Worm (Caenorhabditis elegans) whole organism, L1 larva: ENCODE data around the gene T28A8.4.
A peak's percentile ranks its signal among the peaks of the same experiment; 100 is the strongest.

Experiments used
- ama-1 ChIP-seq: fragments of 150-350 bp; optimal IDR thresholded peaks from 2 replicates; lab custom pipeline; 2014
- blmp-1 ChIP-seq: fragments of 150-350 bp; optimal IDR thresholded peaks from 2 replicates; lab custom pipeline; 2014; ENCODE audit warnings: missing biosample characterization, missing genetic modification characterization
- ceh-63 ChIP-seq: fragments of 200-800 bp; sonication (Bioruptor generic); optimal IDR thresholded peaks from 2 replicates; lab custom pipeline; 2018; ENCODE audit warnings: mild to moderate bottlenecking, missing genetic modification characterization, missing compliant biosample characterization
- ceh-82 ChIP-seq, 3 experiments: fragments of 150-350 bp in 1 of 3; sonication (generic microtip) in 2 of 3; optimal IDR thresholded peaks; 2 replicates each; lab custom pipeline; 2014 to 2017; ENCODE audit warnings: missing biosample characterization in 3 of 3, missing genetic modification characterization in 3 of 3
- ceh-88 ChIP-seq: fragments of 200-800 bp; sonication (Bioruptor generic); IDR thresholded peaks from 2 replicates; pipeline ENCODE4 v1.3.6; 2022; ENCODE audit warnings: missing genetic modification characterization, missing compliant biosample characterization
- ceh-90 ChIP-seq: sonication (generic microtip); optimal IDR thresholded peaks from 2 replicates; lab custom pipeline; 2016; ENCODE audit warnings: missing genetic modification characterization, missing compliant biosample characterization
- dsc-1 ChIP-seq: sonication (generic microtip); optimal IDR thresholded peaks from 2 replicates; lab custom pipeline; 2016; ENCODE audit warnings: mild to moderate bottlenecking, missing genetic modification characterization, missing compliant biosample characterization
- efl-1 ChIP-seq, 4 experiments: fragments of 150-350 bp; optimal IDR thresholded peaks in 3 of 4; peaks in 1 of 4; 1 replicate in 1 of 4; 2 replicates in 3 of 4; lab custom pipeline; 2014; ENCODE audit warnings: missing biosample characterization in 2 of 4, missing genetic modification characterization in 2 of 4, missing genetic modification reagents in 2 of 4
- efl-3 ChIP-seq: fragments of 200-800 bp; sonication (Bioruptor generic); optimal IDR thresholded peaks from 2 replicates; lab custom pipeline; 2018; ENCODE audit warnings: mild to moderate bottlenecking, missing genetic modification characterization, missing compliant biosample characterization
- elt-3 ChIP-seq, 6 experiments: fragments of 150-350 bp in 1 of 6; sonication (generic microtip); optimal IDR thresholded peaks; 2 replicates each; lab custom pipeline; 2017 to 2018; ENCODE audit warnings: missing biosample characterization in 6 of 6, missing genetic modification characterization in 6 of 6, inconsistent platforms in 1 of 6
- ets-5 ChIP-seq: fragments of 200-800 bp; sonication (Bioruptor generic); IDR thresholded peaks from 2 replicates; pipeline ENCODE4 v1.3.6; 2022; ENCODE audit warnings: missing genetic modification characterization, missing compliant biosample characterization
- fkh-4 ChIP-seq: sonication (generic microtip); optimal IDR thresholded peaks from 2 replicates; lab custom pipeline; 2016; ENCODE audit warnings: missing compliant biosample characterization, missing genetic modification characterization, borderline replicate concordance
- fkh-8 ChIP-seq: sonication (generic microtip); optimal IDR thresholded peaks from 2 replicates; lab custom pipeline; 2016; ENCODE audit warnings: mild to moderate bottlenecking, missing genetic modification characterization, missing compliant biosample characterization
- grh-1 ChIP-seq: fragments of 200-800 bp; sonication (Bioruptor generic); IDR thresholded peaks from 2 replicates; pipeline ENCODE4 v1.3.6; 2022; ENCODE audit warnings: missing genetic modification reagents, missing genetic modification characterization, missing compliant biosample characterization
- hlh-4 ChIP-seq: sonication (generic microtip); optimal IDR thresholded peaks from 2 replicates; lab custom pipeline; 2016; ENCODE audit warnings: mild to moderate bottlenecking, missing genetic modification characterization, missing compliant biosample characterization
- irx-1 ChIP-seq: sonication (generic microtip); optimal IDR thresholded peaks from 2 replicates; lab custom pipeline; 2016; ENCODE audit warnings: missing genetic modification characterization, missing compliant biosample characterization
- lin-14 ChIP-seq: fragments of 200-800 bp; sonication (Bioruptor generic); optimal IDR thresholded peaks from 2 replicates; lab custom pipeline; 2018; ENCODE audit warnings: mild to moderate bottlenecking, missing genetic modification characterization, moderate library complexity, missing compliant biosample characterization
- lin-39 ChIP-seq: fragments of 150-350 bp; optimal IDR thresholded peaks from 2 replicates; lab custom pipeline; 2014; ENCODE audit warnings: missing biosample characterization, missing genetic modification reagents, missing genetic modification characterization
- lir-3 ChIP-seq: sonication (generic microtip); optimal IDR thresholded peaks from 2 replicates; lab custom pipeline; 2016; ENCODE audit warnings: mild to moderate bottlenecking, missing genetic modification characterization, moderate library complexity, missing compliant biosample characterization; ENCODE audit not compliant: poor library complexity
- lsy-2 ChIP-seq, 2 experiments: fragments of 150-350 bp; optimal IDR thresholded peaks; 2 replicates each; lab custom pipeline; 2014; ENCODE audit warnings: missing biosample characterization in 2 of 2, missing genetic modification characterization in 2 of 2
- mab-9 ChIP-seq: fragments of 200-800 bp; sonication (Bioruptor generic); IDR thresholded peaks from 2 replicates; pipeline ENCODE4 v1.3.6; 2022; ENCODE audit warnings: missing genetic modification reagents, missing genetic modification characterization, missing compliant biosample characterization
- mdl-1 ChIP-seq, 2 experiments: fragments of 150-350 bp; optimal IDR thresholded peaks; 2 replicates each; lab custom pipeline; 2014 to 2017; ENCODE audit warnings: missing biosample characterization in 2 of 2, missing genetic modification characterization in 2 of 2, inconsistent platforms in 1 of 2
- nhr-12 ChIP-seq: sonication (generic microtip); optimal IDR thresholded peaks from 2 replicates; lab custom pipeline; 2017; ENCODE audit warnings: missing biosample characterization, missing genetic modification characterization
- nhr-237 ChIP-seq: fragments of 150-350 bp; optimal IDR thresholded peaks from 2 replicates; lab custom pipeline; 2014; ENCODE audit warnings: missing biosample characterization, missing genetic modification characterization
- nhr-76 ChIP-seq: sonication (generic microtip); optimal IDR thresholded peaks from 2 replicates; lab custom pipeline; 2017; ENCODE audit warnings: missing biosample characterization, missing genetic modification characterization
- nhr-77 ChIP-seq: fragments of 150-350 bp; optimal IDR thresholded peaks from 2 replicates; lab custom pipeline; 2014; ENCODE audit warnings: missing biosample characterization, missing genetic modification characterization
- nhr-85 ChIP-seq: sonication (generic microtip); peaks from one replicate; lab custom pipeline; 2016; ENCODE audit warnings: missing genetic modification characterization, inconsistent platforms, missing compliant biosample characterization
- nhr-90 ChIP-seq: sonication (generic microtip); optimal IDR thresholded peaks from 2 replicates; lab custom pipeline; 2016; ENCODE audit warnings: mild to moderate bottlenecking, missing genetic modification characterization, missing compliant biosample characterization; ENCODE audit not compliant: poor library complexity
- rnt-1 ChIP-seq: sonication (generic microtip); optimal IDR thresholded peaks from 2 replicates; lab custom pipeline; 2016; ENCODE audit warnings: mild to moderate bottlenecking, missing genetic modification characterization, moderate library complexity, missing compliant biosample characterization
- skn-1 ChIP-seq: fragments of 150-350 bp; optimal IDR thresholded peaks from 2 replicates; lab custom pipeline; 2014; ENCODE audit warnings: missing biosample characterization, missing genetic modification characterization
- snu-23 ChIP-seq: sonication (generic microtip); optimal IDR thresholded peaks from 2 replicates; lab custom pipeline; 2016; ENCODE audit warnings: missing genetic modification characterization, missing compliant biosample characterization
- swsn-7 ChIP-seq: sonication (generic microtip); optimal IDR thresholded peaks from 2 replicates; lab custom pipeline; 2016; ENCODE audit warnings: missing genetic modification characterization, missing compliant biosample characterization
- tlp-1 ChIP-seq: fragments of 150-350 bp; optimal IDR thresholded peaks from 2 replicates; lab custom pipeline; 2014; ENCODE audit warnings: missing biosample characterization, missing genetic modification characterization
- unc-86 ChIP-seq: sonication (generic microtip); optimal IDR thresholded peaks from 2 replicates; lab custom pipeline; 2016; ENCODE audit warnings: missing genetic modification characterization, missing compliant biosample characterization
- unc-98 ChIP-seq: fragments of 200-800 bp; sonication (Bioruptor generic); IDR thresholded peaks from 2 replicates; pipeline ENCODE4 v1.3.6; 2022; ENCODE audit warnings: missing genetic modification characterization, missing compliant biosample characterization
- xbp-1 ChIP-seq: sonication (generic microtip); optimal IDR thresholded peaks from 2 replicates; lab custom pipeline; 2016; ENCODE audit warnings: missing genetic modification characterization, missing compliant biosample characterization
- zip-4 ChIP-seq: fragments of 200-800 bp; sonication (Bioruptor generic); optimal IDR thresholded peaks from 2 replicates; lab custom pipeline; 2018; ENCODE audit warnings: mild to moderate bottlenecking, missing genetic modification characterization, moderate library complexity, missing compliant biosample characterization

The T28A8.4 gene

DNA sequence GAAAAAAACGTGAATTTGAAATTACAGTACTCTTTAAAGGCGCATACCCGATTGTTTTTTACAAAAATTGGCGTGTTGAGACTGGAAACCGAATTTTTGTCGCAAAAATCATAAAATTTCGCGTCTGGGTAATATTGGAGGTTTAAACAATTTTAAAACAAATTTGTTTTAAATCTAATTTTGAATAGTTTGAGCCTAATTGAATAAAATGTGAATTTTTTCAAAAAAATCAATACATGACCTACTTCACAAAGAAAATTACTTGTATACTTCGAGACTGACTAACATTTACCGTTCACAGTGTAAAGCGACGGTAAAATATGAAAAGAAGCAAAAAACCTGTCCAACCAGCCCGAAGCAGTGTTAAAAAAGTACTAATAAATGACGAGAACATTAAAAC lies 46.2 kb upstream of the T28A8.4 start:
- no peak for TF ChIP-seq lir-3 (tag; lab: Kevin White, UChicago)
- no peak for TF ChIP-seq zip-4
- TF ChIP-seq unc-98 (GFP tag; lab: Robert Waterston, UW), result no peak
- no peak for TF ChIP-seq skn-1 (tag; lab: Kevin White, UChicago)
- no peak for TF ChIP-seq lsy-2 (tag; optimal IDR thresholded peaks at IDR 0.05; lab: Kevin White, UChicago)
- no peak for TF ChIP-seq dsc-1 (tag; lab: Kevin White, UChicago)
- TF ChIP-seq irx-1 (tag; lab: Kevin White, UChicago), result no peak
- TF ChIP-seq hlh-4 (tag; lab: Kevin White, UChicago), result no peak
- TF ChIP-seq ama-1 (lab: Kevin White, UChicago), result no peak
- TF ChIP-seq nhr-90 (tag; lab: Kevin White, UChicago), result no peak
- TF ChIP-seq efl-1 (optimal IDR thresholded peaks at IDR 0.05; lab: Kevin White, UChicago), result no peak
- no peak for TF ChIP-seq efl-1 (GFP tag; optimal IDR thresholded peaks at IDR 0.05 in 1 of 2; lab: Kevin White, UChicago)
- TF ChIP-seq ceh-90 (tag; lab: Kevin White, UChicago), result no peak
- TF ChIP-seq mdl-1 (tag; optimal IDR thresholded peaks at IDR 0.05; lab: Kevin White, UChicago), result no peak
- TF ChIP-seq grh-1 (GFP tag; lab: Robert Waterston, UW), result no peak
- TF ChIP-seq xbp-1 (tag; lab: Kevin White, UChicago), result no peak
- no peak for TF ChIP-seq nhr-77 (tag; lab: Kevin White, UChicago)
- no peak for TF ChIP-seq lin-14 (GFP tag; lab: Kevin White, UChicago)

DNA sequence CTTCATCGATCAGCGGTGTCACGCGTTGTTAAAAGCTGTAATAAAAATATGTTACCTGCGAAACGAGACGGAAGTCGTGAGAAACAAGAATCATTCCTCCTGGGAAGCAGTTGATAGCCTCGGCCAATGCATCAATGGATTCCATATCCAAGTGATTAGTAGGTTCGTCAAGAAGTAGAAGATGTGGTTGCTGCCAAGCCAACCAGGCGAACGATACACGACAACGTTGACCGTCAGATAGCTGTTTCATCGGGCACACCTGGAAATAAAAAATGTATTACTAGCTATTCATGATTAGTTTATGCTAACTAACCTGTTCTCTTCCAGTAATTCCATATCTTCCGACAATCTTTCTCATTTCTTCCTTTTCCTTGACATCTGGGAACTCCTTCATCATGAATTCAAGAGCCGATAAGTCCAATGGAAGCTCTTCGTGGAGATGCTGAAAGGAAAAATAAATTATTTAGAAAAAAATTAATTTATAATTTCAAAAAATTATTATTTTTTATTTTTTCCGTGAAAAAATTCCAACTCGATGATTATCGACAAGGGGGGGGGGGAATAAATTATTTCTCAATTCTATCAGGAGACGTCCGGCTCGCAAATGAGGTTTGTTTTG lies 44.4 kb upstream of the T28A8.4 start, which contains the start of gene tag-164:
TSS of gene tag-164 (plus strand) at position 569 of the 619 bp plus-strand sequence.
- no peak for TF ChIP-seq ets-5 (GFP tag; lab: Robert Waterston, UW)
- TF ChIP-seq hlh-4 (tag; lab: Kevin White, UChicago), result no peak
- TF ChIP-seq fkh-8 (tag; lab: Kevin White, UChicago), result no peak
- TF ChIP-seq mab-9 (GFP tag; lab: Robert Waterston, UW), result no peak
- no peak for TF ChIP-seq xbp-1 (tag; lab: Kevin White, UChicago)
- TF ChIP-seq unc-86 (tag; lab: Kevin White, UChicago), result no peak
- TF ChIP-seq swsn-7 (tag; lab: Kevin White, UChicago), result no peak
- no peak for TF ChIP-seq snu-23 (GFP tag; lab: Kevin White, UChicago)
- no peak for TF ChIP-seq fkh-4 (tag; lab: Kevin White, UChicago)
- TF ChIP-seq elt-3 (tag; optimal IDR thresholded peaks at IDR 0.05; lab: Kevin White, UChicago), result no peak
- no peak for TF ChIP-seq nhr-76
- TF ChIP-seq zip-4, result no peak
- no peak for TF ChIP-seq nhr-77 (tag; lab: Kevin White, UChicago)
- TF ChIP-seq ceh-88 (GFP tag; lab: Robert Waterston, UW), result no peak
- no peak for TF ChIP-seq ceh-63 (GFP tag; lab: Kevin White, UChicago)
- TF ChIP-seq efl-3 (GFP tag; lab: Kevin White, UChicago), result no peak
- no peak for TF ChIP-seq blmp-1 (tag; lab: Kevin White, UChicago)

DNA sequence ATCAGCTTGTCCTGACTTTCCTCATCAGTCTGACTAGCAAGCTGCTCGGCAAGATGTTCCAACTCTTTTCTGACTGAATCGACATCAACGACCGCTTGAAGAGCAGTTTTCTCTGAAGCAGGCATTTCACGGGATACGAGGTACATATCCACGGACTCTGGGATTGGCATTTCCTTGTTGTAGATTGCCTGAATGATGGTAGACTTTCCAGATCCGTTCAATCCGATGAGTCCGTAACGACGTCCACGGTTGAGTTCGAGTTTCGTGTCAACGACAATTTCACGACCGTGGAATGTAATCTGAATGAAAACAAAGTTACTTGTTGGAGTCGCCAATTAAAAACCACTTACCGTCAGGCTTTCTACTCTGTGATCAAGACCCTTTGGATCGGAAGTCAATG lies 41.9 kb upstream of the T28A8.4 start:
- no peak for TF ChIP-seq unc-86 (tag; lab: Kevin White, UChicago)
- TF ChIP-seq nhr-12 (tag; lab: Kevin White, UChicago), result no peak
- no peak for TF ChIP-seq tlp-1 (tag; lab: Kevin White, UChicago)
- no peak for TF ChIP-seq unc-98 (GFP tag; lab: Robert Waterston, UW)
- TF ChIP-seq nhr-85 (tag; lab: Kevin White, UChicago), result peak; percentile 67
- no peak for TF ChIP-seq ceh-82 (tag; optimal IDR thresholded peaks at IDR 0.05; lab: Kevin White, UChicago)
- TF ChIP-seq mab-9 (GFP tag; lab: Robert Waterston, UW), result no peak
- no peak for TF ChIP-seq nhr-237
- TF ChIP-seq lin-39 (tag; lab: Kevin White, UChicago), result no peak
- TF ChIP-seq rnt-1 (tag; lab: Kevin White, UChicago), result no peak
- TF ChIP-seq nhr-76, result no peak
- TF ChIP-seq efl-1 (optimal IDR thresholded peaks at IDR 0.05; lab: Kevin White, UChicago), result no peak
- peak in 1 of 2 experiments; percentile 61 for TF ChIP-seq efl-1 (GFP tag; optimal IDR thresholded peaks at IDR 0.05 in 1 of 2; lab: Kevin White, UChicago)
- TF ChIP-seq irx-1 (tag; lab: Kevin White, UChicago), result no peak
- no peak for TF ChIP-seq nhr-90 (tag; lab: Kevin White, UChicago)
